Fruit fly (Drosophila melanogaster) whole organism, pupa: ENCODE data around the gene Cyp4ae1.

Experiments
- CG32121 ChIP-seq: fragments of 200-800 bp; sonication (Bioruptor generic); IDR thresholded peaks from 2 replicates; pipeline ENCODE4 v1.3.6; 2022; ENCODE audit warnings: missing biosample characterization, missing genetic modification characterization
- CG8159 ChIP-seq: fragments of 200-800 bp; sonication (Bioruptor generic); optimal IDR thresholded peaks from 3 replicates; lab custom pipeline; 2018; ENCODE audit warnings: missing biosample characterization, mild to moderate bottlenecking, missing genetic modification characterization, moderate library complexity
- EcR ChIP-seq: fragments of 200-800 bp; sonication (Bioruptor generic); optimal IDR thresholded peaks from 3 replicates; lab custom pipeline; 2019; ENCODE audit warnings: missing biosample characterization, missing genetic modification characterization, mild to moderate bottlenecking, moderate library complexity, missing genetic modification reagents
- Ets98B ChIP-seq: fragments of 200-800 bp; sonication (Bioruptor generic); IDR thresholded peaks from 2 replicates; pipeline ENCODE4 v1.3.6; 2022; ENCODE audit warnings: missing biosample characterization, missing genetic modification characterization
- Pif1A ChIP-seq: fragments of 200-800 bp; sonication (Bioruptor generic); optimal IDR thresholded peaks from 3 replicates; lab custom pipeline; 2016; ENCODE audit warnings: missing biosample characterization, missing genetic modification characterization
- Pif1B ChIP-seq: fragments of 200-800 bp; sonication (Bioruptor generic); optimal IDR thresholded peaks from 3 replicates; lab custom pipeline; 2016; ENCODE audit warnings: missing biosample characterization, missing genetic modification characterization

dm6 chrX:2172420-2172827 lies 6.4 kb upstream of the Cyp4ae1 start, which contains the start of gene ND-B14.5A:
- TF ChIP-seq Pif1A (GFP tag; lab: Kevin White, UChicago): no peak
- no peak for TF ChIP-seq CG32121 (GFP tag; lab: Robert Waterston, UW)
- no peak for TF ChIP-seq CG8159 (tag; lab: Kevin White, UChicago)
- TF ChIP-seq EcR: no peak
- no peak for TF ChIP-seq Ets98B (GFP tag; lab: Robert Waterston, UW)
- TF ChIP-seq Pif1B (GFP tag; lab: Kevin White, UChicago): no peak
